Fruit fly (Drosophila melanogaster): Measurements from ENCODE around the gene Sfp23F.

The Sfp23F gene

dm6 chr2L:3437068-3437467, 49.5 kb upstream of the Sfp23F start (continued):
- TF ChIP-seq Sox15 (GFP tag; optimal IDR thresholded peaks at IDR 0.05) = no peak
- TF ChIP-seq CG11294 (GFP tag; IDR thresholded peaks at IDR 0.05) = peak; percentile 63
- peak; percentile 91 for TF ChIP-seq eg (GFP tag; IDR thresholded peaks at IDR 0.05)
- peak; percentile 96 for TF ChIP-seq esn (GFP tag; optimal IDR thresholded peaks at IDR 0.05)
- peak; percentile 83 for TF ChIP-seq topi (GFP tag; optimal IDR thresholded peaks at IDR 0.05)
- peak; percentile 94 for TF ChIP-seq Eip78C (GFP tag)
- peak; percentile 95 for TF ChIP-seq vri (GFP tag; optimal IDR thresholded peaks at IDR 0.05)
- peak; percentile 93 for TF ChIP-seq CG8119 (GFP tag; IDR thresholded peaks at IDR 0.05)
- TF ChIP-seq Hr38 (GFP tag; optimal IDR thresholded peaks at IDR 0.05) = no peak
- TF ChIP-seq lz (GFP tag; optimal IDR thresholded peaks at IDR 0.05) = peak; percentile 84
- TF ChIP-seq CG11762 (GFP tag; optimal IDR thresholded peaks at IDR 0.05; ENCODE audit: insufficient read depth) = peak; percentile 63
- peak; percentile 79 for TF ChIP-seq CG3919 (GFP tag; optimal IDR thresholded peaks at IDR 0.05)
- peak; percentile 57 for TF ChIP-seq CG4318 (GFP tag; optimal IDR thresholded peaks at IDR 0.05)

- TF ChIP-seq CG1621 (tag; optimal IDR thresholded peaks at IDR 0.05) (no peak), dac (GFP tag; optimal IDR thresholded peaks at IDR 0.05) (peak; percentile 43), Ets21C (GFP tag; optimal IDR thresholded peaks at IDR 0.05) (no peak), fd59A (GFP tag; optimal IDR thresholded peaks at IDR 0.05) (no peak), CG15336 (GFP tag; IDR thresholded peaks at IDR 0.05) (peak; percentile 29; the same call in 1 of the 2 replicates), CG16779 (tag; optimal IDR thresholded peaks at IDR 0.05) (no peak), CG6854 (GFP tag; optimal IDR thresholded peaks at IDR 0.05) (no peak), net (GFP tag; optimal IDR thresholded peaks at IDR 0.05) (peak; percentile 6), CG6163 (GFP tag; IDR thresholded peaks at IDR 0.05) (peak; percentile 52; the same call in 2 of the 3 replicates), pdm3 (GFP tag; optimal IDR thresholded peaks at IDR 0.05) (peak; percentile 17), Hr39 (GFP tag; optimal IDR thresholded peaks at IDR 0.05) (no peak), Sox14 (GFP tag; optimal IDR thresholded peaks at IDR 0.05) (peak; percentile 15), fkh (GFP tag; optimal IDR thresholded peaks at IDR 0.05) (no peak), fd85E (GFP tag; optimal IDR thresholded peaks at IDR 0.05) (no peak), achi (GFP tag; optimal IDR thresholded peaks at IDR 0.05) (peak; percentile 29), salr (GFP tag; optimal IDR thresholded peaks at IDR 0.05) (no peak), CG3919 (GFP tag; optimal IDR thresholded peaks at IDR 0.05) (no peak), Gug (GFP tag; IDR thresholded peaks at IDR 0.05) (no peak), CG4318 (GFP tag; optimal IDR thresholded peaks at IDR 0.05) (peak; percentile 4), Eip78C (GFP tag) (peak; percentile 67), cyc (GFP tag; optimal IDR thresholded peaks at IDR 0.05) (no peak), Sox102F (GFP tag; optimal IDR thresholded peaks at IDR 0.05) (no peak), topi (GFP tag; optimal IDR thresholded peaks at IDR 0.05) (no peak), Eip75B (GFP tag; optimal IDR thresholded peaks at IDR 0.05) (no peak), CG11294 (GFP tag; IDR thresholded peaks at IDR 0.05) (no peak), Hr38 (GFP tag; optimal IDR thresholded peaks at IDR 0.05) (no peak), esn (GFP tag; optimal IDR thresholded peaks at IDR 0.05) (no peak), CG10669 (GFP tag; optimal IDR thresholded peaks at IDR 0.05) (no peak), CG34406 (GFP tag; optimal IDR thresholded peaks at IDR 0.05) (no peak), dsx (GFP tag; optimal IDR thresholded peaks at IDR 0.05; ENCODE audit: poor library complexity, severe bottlenecking) (no peak), CG10631 (GFP tag; optimal IDR thresholded peaks at IDR 0.05) (no peak), CG6276 (GFP tag; optimal IDR thresholded peaks at IDR 0.05) (peak; percentile 12), CG6792 (GFP tag; optimal IDR thresholded peaks at IDR 0.05) (no peak), Eip93F (GFP tag; optimal IDR thresholded peaks at IDR 0.05) (no peak), Blimp-1 (GFP tag; optimal IDR thresholded peaks at IDR 0.05) (no peak), CG3032 (tag; optimal IDR thresholded peaks at IDR 0.05) (no peak), OdsH (GFP tag; optimal IDR thresholded peaks at IDR 0.05) (peak; percentile 39), Ets96B (tag; optimal IDR thresholded peaks at IDR 0.05) (no peak), Met (GFP tag; optimal IDR thresholded peaks at IDR 0.05) (no peak), eg (GFP tag; IDR thresholded peaks at IDR 0.05) (peak; percentile 28; the same call in 1 of the 3 replicates), CG8632 (GFP tag; optimal IDR thresholded peaks at IDR 0.05) (no peak), acj6 (GFP tag; optimal IDR thresholded peaks at IDR 0.05) (no peak), CG8119 (GFP tag; IDR thresholded peaks at IDR 0.05) (peak; percentile 68), CG11902 (GFP tag; optimal IDR thresholded peaks at IDR 0.05) (no peak), CG6808 (GFP tag; optimal IDR thresholded peaks at IDR 0.05) (no peak), svp (GFP tag) (no peak)
Observed at dm6 chr2L:3436347-3436746, 48.8 kb upstream of the Sfp23F start.

All from whole organism, prepupa.